Fruit fly (Drosophila melanogaster): Measurements from ENCODE around the gene ND-ASHI.

DNA sequence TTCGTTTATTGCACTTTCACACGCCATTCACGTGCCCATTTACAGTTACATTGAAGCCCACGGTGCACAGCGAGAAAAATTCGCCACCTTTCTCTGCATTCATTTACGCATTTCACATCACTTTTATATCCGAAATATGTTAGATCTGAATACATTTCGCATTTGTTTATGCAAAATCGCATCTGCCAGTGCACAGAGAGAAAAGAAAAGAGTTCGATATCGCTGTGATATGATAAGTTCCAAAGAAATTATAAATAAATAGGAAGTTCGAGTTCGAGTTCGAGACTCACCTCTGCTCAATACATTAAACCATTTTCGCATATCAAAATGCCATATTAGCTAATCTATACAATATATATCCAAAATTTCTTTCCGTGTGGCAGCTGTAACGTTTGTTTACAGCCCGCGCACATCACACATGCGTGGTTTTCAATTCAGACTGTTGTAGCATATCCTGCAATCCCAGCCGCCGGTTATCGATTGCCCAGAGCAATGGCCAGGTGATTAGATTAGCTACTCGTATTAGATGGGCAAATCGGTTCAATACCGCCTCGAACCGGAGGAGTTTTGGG is 22.8 kb downstream of the ND-ASHI start:
- TF ChIP-seq CG12768 (GFP tag; optimal IDR thresholded peaks at IDR 0.05) (peak; percentile 89), CG11617 (GFP tag; optimal IDR thresholded peaks at IDR 0.05) (peak; percentile 96), bab1 (GFP tag; optimal IDR thresholded peaks at IDR 0.05) (peak; percentile 88), tj (GFP tag; optimal IDR thresholded peaks at IDR 0.05) (peak; percentile 69), Crg-1 (GFP tag; optimal IDR thresholded peaks at IDR 0.05) (peak; percentile 85), Hr96 (GFP tag; optimal IDR thresholded peaks at IDR 0.05) (peak; percentile 87), kay (GFP tag; ENCODE audit: borderline replicate concordance) (no peak), cic (GFP tag; optimal IDR thresholded peaks at IDR 0.05) (peak; percentile 79), CG7045 (GFP tag; optimal IDR thresholded peaks at IDR 0.05) (peak; percentile 87), pad (GFP tag; optimal IDR thresholded peaks at IDR 0.05) (peak; percentile 81), toe (GFP tag; optimal IDR thresholded peaks at IDR 0.05) (peak; percentile 74), CG14711 (tag; optimal IDR thresholded peaks at IDR 0.05) (peak; percentile 83), CG1620 (GFP tag; optimal IDR thresholded peaks at IDR 0.05) (peak; percentile 74), CG7101 (tag; optimal IDR thresholded peaks at IDR 0.05) (peak; percentile 93)

Measured in whole organism, adult.